Worm (Caenorhabditis elegans) whole organism, midembryonic: Measurements from ENCODE around the gene ppgn-1.

Experiments used
- T22C8.4 ChIP-seq: fragments of 200-800 bp; sonication (Bioruptor generic); IDR thresholded peaks from 2 replicates; pipeline ENCODE4 v1.3.6; 2022; ENCODE audit warnings: missing genetic modification characterization, missing compliant biosample characterization
- cog-1 ChIP-seq: sonication (generic microtip); optimal IDR thresholded peaks from 2 replicates; lab custom pipeline; 2016; ENCODE audit warnings: missing genetic modification characterization, missing compliant biosample characterization
- flt-1 ChIP-seq: fragments of 200-800 bp; sonication (Bioruptor generic); IDR thresholded peaks from 2 replicates; pipeline ENCODE4 v1.3.6; 2022; ENCODE audit warnings: missing genetic modification characterization, missing compliant biosample characterization
- klf-2 ChIP-seq: fragments of 200-800 bp; sonication (Bioruptor generic); conservative IDR thresholded peaks from 2 replicates; pipeline ENCODE4 v1.3.6; 2022; ENCODE audit warnings: missing genetic modification reagents, missing genetic modification characterization, missing compliant biosample characterization
- med-1 ChIP-seq: sonication (generic microtip); optimal IDR thresholded peaks from 2 replicates; lab custom pipeline; 2017; ENCODE audit warnings: missing genetic modification characterization, mild to moderate bottlenecking, missing compliant biosample characterization, antibody characterized with exemption, missing genetic modification reagents; ENCODE audit not compliant: insufficient read depth
- ref-1 ChIP-seq: fragments of 200-800 bp; sonication (Bioruptor generic); conservative IDR thresholded peaks from 2 replicates; pipeline ENCODE4 v1.3.6; 2022; ENCODE audit warnings: missing genetic modification reagents, missing genetic modification characterization, missing compliant biosample characterization
- tab-1 ChIP-seq: fragments of 200-800 bp; sonication (Bioruptor generic); IDR thresholded peaks from 2 replicates; pipeline ENCODE4 v1.3.6; 2022; ENCODE audit warnings: missing genetic modification characterization, missing compliant biosample characterization
- ztf-23 ChIP-seq: fragments of 200-800 bp; sonication (Bioruptor generic); IDR thresholded peaks from 2 replicates; pipeline ENCODE4 v1.3.6; 2022; ENCODE audit warnings: missing genetic modification reagents, missing genetic modification characterization, missing compliant biosample characterization
- ztf-29 ChIP-seq: fragments of 200-800 bp; sonication (Bioruptor generic); IDR thresholded peaks from 2 replicates; pipeline ENCODE4 v1.3.6; 2022; ENCODE audit warnings: missing genetic modification reagents, missing genetic modification characterization, missing compliant biosample characterization

ppgn-1 gene

ce11 chrIV:2383713-2384112, 35.0 kb upstream of the ppgn-1 start, which contains the start of gene Y38F2AR.3:
TSS of gene Y38F2AR.3 (plus strand) at chrIV:2384013.
- TF ChIP-seq ztf-29 (GFP tag; lab: Robert Waterston, UW) (no peak), tab-1 (GFP tag; lab: Robert Waterston, UW) (no peak), klf-2 (GFP tag; lab: Robert Waterston, UW) (no peak), cog-1 (tag; lab: Kevin White, UChicago) (no peak), flt-1 (GFP tag; lab: Robert Waterston, UW) (no peak), T22C8.4 (GFP tag; lab: Robert Waterston, UW) (no peak), ref-1 (GFP tag; lab: Robert Waterston, UW) (no peak), med-1 (GFP tag; lab: Kevin White, UChicago) (no peak), ztf-23 (GFP tag; lab: Robert Waterston, UW) (no peak)

- no peak for TF ChIP-seq ztf-29 (GFP tag; lab: Robert Waterston, UW)
- TF ChIP-seq ztf-23 (GFP tag; lab: Robert Waterston, UW), result no peak
- no peak for TF ChIP-seq T22C8.4 (GFP tag; lab: Robert Waterston, UW)
- TF ChIP-seq tab-1 (GFP tag; lab: Robert Waterston, UW), result no peak
- TF ChIP-seq cog-1 (tag; lab: Kevin White, UChicago), result no peak
- no peak for TF ChIP-seq flt-1 (GFP tag; lab: Robert Waterston, UW)
- TF ChIP-seq klf-2 (GFP tag; lab: Robert Waterston, UW), result no peak
- TF ChIP-seq med-1 (GFP tag; lab: Kevin White, UChicago), result no peak
- TF ChIP-seq ref-1 (GFP tag; lab: Robert Waterston, UW), result no peak
Measured at ce11 chrIV:2334012-2334411, 14.7 kb downstream of the ppgn-1 start.

ce11 chrIV:2329540-2329939, 19.2 kb downstream of the ppgn-1 start, which contains the start of gene nhr-236:
TSS of gene nhr-236 (minus strand) at chrIV:2329640.
- TF ChIP-seq med-1 (GFP tag; lab: Kevin White, UChicago), result no peak
- no peak for TF ChIP-seq klf-2 (GFP tag; lab: Robert Waterston, UW)
- TF ChIP-seq ztf-23 (GFP tag; lab: Robert Waterston, UW), result no peak
- no peak for TF ChIP-seq ztf-29 (GFP tag; lab: Robert Waterston, UW)
- no peak for TF ChIP-seq flt-1 (GFP tag; lab: Robert Waterston, UW)
- TF ChIP-seq ref-1 (GFP tag; lab: Robert Waterston, UW), result no peak
- no peak for TF ChIP-seq cog-1 (tag; lab: Kevin White, UChicago)
- no peak for TF ChIP-seq T22C8.4 (GFP tag; lab: Robert Waterston, UW)
- TF ChIP-seq tab-1 (GFP tag; lab: Robert Waterston, UW), result no peak

- no peak for TF ChIP-seq cog-1 (tag; lab: Kevin White, UChicago)
- TF ChIP-seq ztf-29 (GFP tag; lab: Robert Waterston, UW), result no peak
- TF ChIP-seq flt-1 (GFP tag; lab: Robert Waterston, UW), result no peak
- TF ChIP-seq ztf-23 (GFP tag; lab: Robert Waterston, UW), result no peak
- no peak for TF ChIP-seq med-1 (GFP tag; lab: Kevin White, UChicago)
- no peak for TF ChIP-seq klf-2 (GFP tag; lab: Robert Waterston, UW)
- no peak for TF ChIP-seq T22C8.4 (GFP tag; lab: Robert Waterston, UW)
- TF ChIP-seq tab-1 (GFP tag; lab: Robert Waterston, UW), result no peak
- TF ChIP-seq ref-1 (GFP tag; lab: Robert Waterston, UW), result no peak
Measured at ce11 chrIV:2327317-2327716, 21.4 kb downstream of the ppgn-1 start.

ce11 chrIV:2322998-2323397, 25.7 kb downstream of the ppgn-1 start, which contains the start of gene nsy-4:
TSS of gene nsy-4 (plus strand) at chrIV:2323271.
- TF ChIP-seq T22C8.4 (GFP tag; lab: Robert Waterston, UW), result no peak
- no peak for TF ChIP-seq flt-1 (GFP tag; lab: Robert Waterston, UW)
- no peak for TF ChIP-seq ref-1 (GFP tag; lab: Robert Waterston, UW)
- TF ChIP-seq ztf-29 (GFP tag; lab: Robert Waterston, UW), result no peak
- TF ChIP-seq tab-1 (GFP tag; lab: Robert Waterston, UW), result no peak
- no peak for TF ChIP-seq klf-2 (GFP tag; lab: Robert Waterston, UW)
- no peak for TF ChIP-seq med-1 (GFP tag; lab: Kevin White, UChicago)
- TF ChIP-seq cog-1 (tag; lab: Kevin White, UChicago), result no peak
- no peak for TF ChIP-seq ztf-23 (GFP tag; lab: Robert Waterston, UW)

- no peak for TF ChIP-seq ztf-23 (GFP tag; lab: Robert Waterston, UW)
- no peak for TF ChIP-seq med-1 (GFP tag; lab: Kevin White, UChicago)
- TF ChIP-seq tab-1 (GFP tag; lab: Robert Waterston, UW), result no peak
- TF ChIP-seq cog-1 (tag; lab: Kevin White, UChicago), result no peak
- no peak for TF ChIP-seq flt-1 (GFP tag; lab: Robert Waterston, UW)
- TF ChIP-seq ztf-29 (GFP tag; lab: Robert Waterston, UW), result no peak
- no peak for TF ChIP-seq klf-2 (GFP tag; lab: Robert Waterston, UW)
- TF ChIP-seq ref-1 (GFP tag; lab: Robert Waterston, UW), result no peak
- no peak for TF ChIP-seq T22C8.4 (GFP tag; lab: Robert Waterston, UW)
Measured at ce11 chrIV:2321546-2321945, 27.2 kb downstream of the ppgn-1 start.

ce11 chrIV:2320009-2320408, 28.7 kb downstream of the ppgn-1 start:
- no peak for TF ChIP-seq flt-1 (GFP tag; lab: Robert Waterston, UW)
- no peak for TF ChIP-seq ztf-29 (GFP tag; lab: Robert Waterston, UW)
- TF ChIP-seq med-1 (GFP tag; lab: Kevin White, UChicago), result no peak
- no peak for TF ChIP-seq klf-2 (GFP tag; lab: Robert Waterston, UW)
- TF ChIP-seq tab-1 (GFP tag; lab: Robert Waterston, UW), result no peak

- TF ChIP-seq T22C8.4 (GFP tag; lab: Robert Waterston, UW) (no peak), flt-1 (GFP tag; lab: Robert Waterston, UW) (no peak), ztf-23 (GFP tag; lab: Robert Waterston, UW) (no peak), ref-1 (GFP tag; lab: Robert Waterston, UW) (no peak), cog-1 (tag; lab: Kevin White, UChicago) (no peak), med-1 (GFP tag; lab: Kevin White, UChicago) (no peak), tab-1 (GFP tag; lab: Robert Waterston, UW) (no peak), klf-2 (GFP tag; lab: Robert Waterston, UW) (no peak), ztf-29 (GFP tag; lab: Robert Waterston, UW) (no peak)
Measured at ce11 chrIV:2316796-2317195, 31.9 kb downstream of the ppgn-1 start.
